Fruit fly (Drosophila melanogaster) whole organism, embryonic: Measurements from ENCODE around the gene CG13008.

Experiments used
- CG10462 ChIP-seq: fragments of 200-800 bp; sonication (Bioruptor generic); optimal IDR thresholded peaks from 2 replicates; lab custom pipeline; 2016; ENCODE audit warnings: missing biosample characterization, missing genetic modification characterization
- CG10565 ChIP-seq: fragments of 200-800 bp; sonication (Bioruptor generic); optimal IDR thresholded peaks from 3 replicates; lab custom pipeline; 2016; ENCODE audit warnings: missing biosample characterization, mild to moderate bottlenecking, missing genetic modification characterization
- CG11504 ChIP-seq: fragments of 200-800 bp; sonication (Bioruptor generic); optimal IDR thresholded peaks from 3 replicates; lab custom pipeline; 2019; ENCODE audit warnings: missing biosample characterization, mild to moderate bottlenecking, missing genetic modification characterization, moderate library complexity
- CG14050 ChIP-seq: fragments of 200-800 bp; sonication (Bioruptor generic); IDR thresholded peaks from 3 replicates; pipeline ENCODE4 v1.3.6; 2022; ENCODE audit warnings: missing biosample characterization, missing genetic modification characterization
- CG15269 ChIP-seq: fragments of 200-800 bp; sonication (Bioruptor generic); optimal IDR thresholded peaks from 2 replicates; lab custom pipeline; 2018; ENCODE audit warnings: missing biosample characterization, mild to moderate bottlenecking, missing genetic modification characterization, moderate library complexity
- CG17829 ChIP-seq: fragments of 200-800 bp; optimal IDR thresholded peaks from 2 replicates; lab custom pipeline; 2019; ENCODE audit warnings: missing biosample characterization, mild to moderate bottlenecking, missing genetic modification characterization, moderate library complexity
- CG1832 ChIP-seq: fragments of 200-800 bp; sonication (Bioruptor generic); optimal IDR thresholded peaks from 2 replicates; lab custom pipeline; 2017; ENCODE audit warnings: missing biosample characterization, mild to moderate bottlenecking, missing genetic modification characterization, inconsistent platforms
- CG3065 ChIP-seq: fragments of 200-800 bp; sonication (Bioruptor generic); optimal IDR thresholded peaks from 2 replicates; lab custom pipeline; 2016; ENCODE audit warnings: missing biosample characterization, missing genetic modification characterization
- CG32532 ChIP-seq: fragments of 200-800 bp; sonication (Bioruptor generic); IDR thresholded peaks from 2 replicates; pipeline ENCODE4 v1.3.6; 2022; ENCODE audit warnings: missing biosample characterization, missing genetic modification characterization
- CG4328 ChIP-seq: fragments of 200-800 bp; sonication (Bioruptor generic); optimal IDR thresholded peaks from 3 replicates; lab custom pipeline; 2017; ENCODE audit warnings: missing biosample characterization, missing genetic modification reagents, missing genetic modification characterization
- CG4424 ChIP-seq: fragments of 200-800 bp; sonication (Bioruptor generic); optimal IDR thresholded peaks from 3 replicates; lab custom pipeline; 2016; ENCODE audit warnings: missing biosample characterization, missing genetic modification characterization
- CG4707 ChIP-seq: fragments of 200-800 bp; sonication (Bioruptor generic); optimal IDR thresholded peaks from 2 replicates; lab custom pipeline; 2018; ENCODE audit warnings: missing biosample characterization, mild to moderate bottlenecking, missing genetic modification characterization, moderate library complexity
- CG4854 ChIP-seq: fragments of 200-800 bp; sonication (Bioruptor generic); optimal IDR thresholded peaks from 2 replicates; lab custom pipeline; 2016; ENCODE audit warnings: missing biosample characterization, missing genetic modification characterization, inconsistent platforms
- CG5180 ChIP-seq: fragments of 200-800 bp; sonication (Bioruptor generic); optimal IDR thresholded peaks from 3 replicates; lab custom pipeline; 2017; ENCODE audit warnings: missing biosample characterization, missing genetic modification characterization, mild to moderate bottlenecking, moderate library complexity, missing genetic modification reagents
- CG7372 ChIP-seq: fragments of 200-800 bp; sonication (Bioruptor generic); IDR thresholded peaks from 2 replicates; pipeline ENCODE4 v1.3.6; 2022; ENCODE audit warnings: missing biosample characterization, missing genetic modification characterization
- CG7839 ChIP-seq: fragments of 200-800 bp; sonication (Bioruptor generic); optimal IDR thresholded peaks from 3 replicates; lab custom pipeline; 2018; ENCODE audit warnings: missing biosample characterization, mild to moderate bottlenecking, missing genetic modification characterization, moderate library complexity
- CG9797 ChIP-seq: fragments of 200-800 bp; sonication (Bioruptor generic); optimal IDR thresholded peaks from 3 replicates; lab custom pipeline; 2018; ENCODE audit warnings: missing biosample characterization, mild to moderate bottlenecking, missing genetic modification characterization
- CG9817 ChIP-seq: fragments of 200-800 bp; sonication (Bioruptor generic); optimal IDR thresholded peaks from 2 replicates; lab custom pipeline; 2018; ENCODE audit warnings: missing biosample characterization, mild to moderate bottlenecking, missing genetic modification characterization, moderate library complexity
- Elba2 ChIP-seq: fragments of 200-800 bp; sonication (Bioruptor generic); optimal IDR thresholded peaks from 3 replicates; lab custom pipeline; 2016; ENCODE audit warnings: missing biosample characterization, missing genetic modification characterization
- Ets97D ChIP-seq: fragments of 200-800 bp; sonication (Bioruptor generic); optimal IDR thresholded peaks from 3 replicates; lab custom pipeline; 2016; ENCODE audit warnings: missing biosample characterization, missing genetic modification characterization
- HLH4C ChIP-seq: fragments of 200-800 bp; sonication (Bioruptor generic); IDR thresholded peaks from 3 replicates; pipeline ENCODE4 v1.3.6; 2022; ENCODE audit warnings: missing biosample characterization, missing genetic modification characterization; ENCODE audit not compliant: partially characterized antibody
- HLHmδ ChIP-seq: fragments of 200-800 bp; sonication (Bioruptor generic); optimal IDR thresholded peaks from 2 replicates; lab custom pipeline; 2018; ENCODE audit warnings: missing biosample characterization, mild to moderate bottlenecking, missing genetic modification characterization, moderate library complexity
- Hr3 ChIP-seq: fragments of 200-800 bp; sonication (Bioruptor generic); optimal IDR thresholded peaks from 3 replicates; lab custom pipeline; 2016; ENCODE audit warnings: missing biosample characterization, missing genetic modification characterization
- Max ChIP-seq: fragments of 200-800 bp; sonication (Bioruptor generic); optimal IDR thresholded peaks from 2 replicates; lab custom pipeline; 2016; ENCODE audit warnings: missing biosample characterization, mild to moderate bottlenecking, missing genetic modification characterization
- Mrtf ChIP-seq: fragments of 200-800 bp; sonication (Bioruptor generic); IDR thresholded peaks from 3 replicates; pipeline ENCODE4 v1.3.6; 2022; ENCODE audit warnings: missing biosample characterization, missing genetic modification characterization
- Poxn ChIP-seq: fragments of 200-800 bp; sonication (Bioruptor generic); IDR thresholded peaks from 2 replicates; pipeline ENCODE4 v1.3.6; 2022; ENCODE audit warnings: missing biosample characterization, missing genetic modification characterization
- Rx ChIP-seq: fragments of 200-800 bp; sonication (Bioruptor generic); IDR thresholded peaks from 2 replicates; pipeline ENCODE4 v1.3.6; 2022; ENCODE audit warnings: missing biosample characterization, missing genetic modification characterization
- Sry-δ ChIP-seq: fragments of 200-800 bp; sonication (Bioruptor generic); optimal IDR thresholded peaks from 2 replicates; lab custom pipeline; 2016; ENCODE audit warnings: missing biosample characterization, missing genetic modification characterization
- Ssrp ChIP-seq: fragments of 200-800 bp; sonication (Bioruptor generic); optimal IDR thresholded peaks from 2 replicates; lab custom pipeline; 2018; ENCODE audit warnings: missing biosample characterization, mild to moderate bottlenecking, missing genetic modification characterization, moderate library complexity
- TFAM ChIP-seq: fragments of 200-800 bp; sonication (Bioruptor generic); optimal IDR thresholded peaks from 2 replicates; lab custom pipeline; 2017; ENCODE audit warnings: missing biosample characterization, missing genetic modification characterization, inconsistent platforms
- YL-1 ChIP-seq: fragments of 200-800 bp; sonication (Bioruptor generic); optimal IDR thresholded peaks from 3 replicates; lab custom pipeline; 2017; ENCODE audit warnings: missing biosample characterization, mild to moderate bottlenecking, missing genetic modification characterization
- aop ChIP-seq: fragments of 200-800 bp; sonication (Bioruptor generic); IDR thresholded peaks from 2 replicates; pipeline ENCODE4 v1.3.6; 2022; ENCODE audit warnings: missing biosample characterization, missing genetic modification characterization
- crol ChIP-seq: fragments of 200-800 bp; sonication (Bioruptor generic); IDR thresholded peaks from 2 replicates; pipeline ENCODE4 v1.3.6; 2022; ENCODE audit warnings: missing biosample characterization, missing genetic modification characterization
- dmrt99B ChIP-seq: fragments of 200-800 bp; sonication (Bioruptor generic); optimal IDR thresholded peaks from 2 replicates; lab custom pipeline; 2018; ENCODE audit warnings: missing biosample characterization, mild to moderate bottlenecking, missing genetic modification characterization, moderate library complexity
- emc ChIP-seq: fragments of 200-800 bp; sonication (Bioruptor generic); optimal IDR thresholded peaks from 2 replicates; lab custom pipeline; 2016; ENCODE audit warnings: missing biosample characterization, missing genetic modification characterization
- fu2 ChIP-seq: fragments of 200-800 bp; sonication (Bioruptor generic); optimal IDR thresholded peaks from 2 replicates; lab custom pipeline; 2016; ENCODE audit warnings: missing biosample characterization, missing genetic modification characterization
- gcm ChIP-seq: fragments of 200-800 bp; sonication (Bioruptor generic); optimal IDR thresholded peaks from 2 replicates; lab custom pipeline; 2019; ENCODE audit warnings: missing biosample characterization, mild to moderate bottlenecking, missing genetic modification characterization, moderate library complexity
- gfzf ChIP-seq: fragments of 200-800 bp; sonication (Bioruptor generic); optimal IDR thresholded peaks from 2 replicates; lab custom pipeline; 2016; ENCODE audit warnings: missing biosample characterization, mild to moderate bottlenecking, missing genetic modification characterization, moderate library complexity
- lab ChIP-seq: fragments of 200-800 bp; sonication (Bioruptor generic); optimal IDR thresholded peaks from 3 replicates; lab custom pipeline; 2017; ENCODE audit warnings: missing biosample characterization, missing genetic modification characterization, mild to moderate bottlenecking, moderate library complexity, missing genetic modification reagents
- lmd ChIP-seq: fragments of 200-800 bp; sonication (Bioruptor generic); IDR thresholded peaks from 2 replicates; pipeline ENCODE4 v1.3.6; 2022; ENCODE audit warnings: missing biosample characterization, missing genetic modification characterization
- onecut ChIP-seq: fragments of 200-800 bp; sonication (Bioruptor generic); IDR thresholded peaks from 2 replicates; pipeline ENCODE4 v1.3.6; 2022; ENCODE audit warnings: missing biosample characterization, missing genetic modification characterization
- pnt ChIP-seq: fragments of 200-800 bp; sonication (Bioruptor generic); optimal IDR thresholded peaks from 3 replicates; lab custom pipeline; 2016; ENCODE audit warnings: missing biosample characterization, missing genetic modification characterization
- pum ChIP-seq: fragments of 200-800 bp; sonication (Bioruptor generic); optimal IDR thresholded peaks from 2 replicates; lab custom pipeline; 2016; ENCODE audit warnings: missing biosample characterization, missing genetic modification characterization
- rib ChIP-seq: fragments of 200-800 bp; sonication (Bioruptor generic); IDR thresholded peaks from 2 replicates; pipeline ENCODE4 v1.3.6; 2022; ENCODE audit warnings: missing biosample characterization, missing genetic modification characterization
- shn ChIP-seq: fragments of 200-800 bp; sonication (Bioruptor generic); optimal IDR thresholded peaks from 3 replicates; lab custom pipeline; 2016; ENCODE audit warnings: missing biosample characterization, missing genetic modification characterization
- sna ChIP-seq: fragments of 200-800 bp; sonication (Bioruptor generic); IDR thresholded peaks from 2 replicates; pipeline ENCODE4 v1.3.6; 2022; ENCODE audit warnings: missing biosample characterization, missing genetic modification characterization; ENCODE audit not compliant: partially characterized antibody
- so ChIP-seq: fragments of 200-800 bp; sonication (Bioruptor generic); IDR thresholded peaks from 3 replicates; pipeline ENCODE4 v1.3.6; 2022; ENCODE audit warnings: missing biosample characterization, missing genetic modification characterization
- unpg ChIP-seq: fragments of 200-800 bp; sonication (Bioruptor generic); optimal IDR thresholded peaks from 3 replicates; lab custom pipeline; 2018; ENCODE audit warnings: missing biosample characterization, mild to moderate bottlenecking, missing genetic modification characterization, moderate library complexity
- vfl ChIP-seq: fragments of 200-800 bp; sonication (Bioruptor generic); optimal IDR thresholded peaks from 2 replicates; lab custom pipeline; 2016; ENCODE audit warnings: missing biosample characterization, missing genetic modification characterization
- zen ChIP-seq: fragments of 200-800 bp; sonication (Bioruptor generic); optimal IDR thresholded peaks from 3 replicates; lab custom pipeline; 2018; ENCODE audit warnings: missing biosample characterization, mild to moderate bottlenecking, missing genetic modification characterization, moderate library complexity

CG13008 gene

DNA sequence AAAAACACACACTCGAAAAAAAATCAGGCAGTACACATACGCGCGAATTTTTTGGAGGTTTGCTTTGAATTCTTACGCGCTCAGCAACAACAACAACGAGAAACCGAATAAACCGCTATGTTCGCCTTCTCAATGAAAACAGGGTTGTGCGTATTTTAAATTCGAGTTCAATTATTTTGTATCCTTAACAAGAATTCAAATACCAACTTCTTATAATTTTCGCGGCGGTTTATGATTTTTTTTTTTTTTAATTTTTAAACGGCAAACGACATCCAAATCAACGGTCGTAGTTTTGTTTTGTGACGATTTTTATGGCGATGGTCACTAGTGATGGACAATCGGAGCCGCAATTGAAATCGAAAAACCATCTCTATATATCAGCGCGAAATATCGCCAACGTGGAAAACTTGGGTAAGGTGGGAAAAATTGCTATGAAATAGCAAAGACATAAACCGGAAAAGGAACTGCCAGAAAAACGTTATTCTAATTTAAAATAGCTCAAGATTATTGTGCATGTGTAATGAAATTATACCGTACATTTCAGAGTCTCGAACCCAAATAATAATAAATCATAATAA is 40.6 kb downstream of the CG13008 start, which contains the start of gene goe (continued):
- TF ChIP-seq dmrt99B (tag; lab: Kevin White, UChicago) (peak; percentile 24), so (peak; percentile 66; the same call in 2 of the 3 replicates), Mrtf (GFP tag; lab: Robert Waterston, UW) (peak; percentile 74), gcm (GFP tag; lab: Kevin White, UChicago) (peak; percentile 46), emc (GFP tag; lab: Kevin White, UChicago) (peak; percentile 59), CG9797 (GFP tag; lab: Kevin White, UChicago) (peak; percentile 41), CG15269 (tag; lab: Kevin White, UChicago) (peak; percentile 75), Ssrp (tag; lab: Kevin White, UChicago) (peak; percentile 30), lab (GFP tag; lab: Kevin White, UChicago) (peak; percentile 84), CG4707 (GFP tag; lab: Kevin White, UChicago) (peak; percentile 63), Poxn (no peak; the same call in 1 of the 2 replicates), CG11504 (peak; percentile 61), crol (GFP tag; lab: Robert Waterston, UW) (no peak), Max (GFP tag; lab: Kevin White, UChicago) (peak; percentile 37), shn (GFP tag; lab: Kevin White, UChicago) (peak; percentile 89), CG10462 (GFP tag; lab: Kevin White, UChicago) (peak; percentile 68), zen (tag; lab: Kevin White, UChicago) (peak; percentile 56), CG7839 (tag; lab: Kevin White, UChicago) (peak; percentile 66), CG4328 (peak; percentile 64), gfzf (GFP tag; lab: Kevin White, UChicago) (peak; percentile 65), HLH4C (GFP tag; lab: Robert Waterston, UW) (peak; percentile 70), Hr3 (GFP tag; lab: Kevin White, UChicago) (peak; percentile 67), CG9817 (tag; lab: Kevin White, UChicago) (peak; percentile 84), unpg (peak; percentile 78), Ets97D (GFP tag; lab: Kevin White, UChicago) (peak; percentile 100), HLHmδ (GFP tag; lab: Kevin White, UChicago) (no peak), onecut (GFP tag; lab: Robert Waterston, UW) (peak; percentile 50), YL-1 (GFP tag; lab: Kevin White, UChicago) (peak; percentile 50), aop (GFP tag; lab: Robert Waterston, UW) (0 out of 2 replicates have a peak, but pooled peaks have one; percentile 30), CG32532 (GFP tag; lab: Robert Waterston, UW) (peak; percentile 88), sna (GFP tag; lab: Robert Waterston, UW) (peak; percentile 79; the same call in 1 of the 2 replicates), TFAM (GFP tag; lab: Kevin White, UChicago) (no peak), fu2 (GFP tag; lab: Kevin White, UChicago) (peak; percentile 87), pnt (GFP tag; lab: Kevin White, UChicago) (peak; percentile 71), CG5180 (GFP tag; lab: Kevin White, UChicago) (no peak), Sry-δ (GFP tag; lab: Kevin White, UChicago) (peak; percentile 98), CG14050 (peak; percentile 65), pum (peak; percentile 66), Rx (GFP tag; lab: Robert Waterston, UW) (peak; percentile 69), CG7372 (peak; percentile 58; the same call in 1 of the 2 replicates), CG1832 (GFP tag; lab: Kevin White, UChicago) (no peak), lmd (GFP tag; lab: Robert Waterston, UW) (peak; percentile 73), CG4854 (GFP tag; lab: Kevin White, UChicago) (peak; percentile 45), CG10565 (GFP tag; lab: Kevin White, UChicago) (no peak), vfl (GFP tag; lab: Kevin White, UChicago) (peak; percentile 87), CG4424 (GFP tag; lab: Kevin White, UChicago) (peak; percentile 70), CG17829 (tag; lab: Kevin White, UChicago) (peak; percentile 45), rib (GFP tag; lab: Robert Waterston, UW) (no peak; the same call in 1 of the 2 replicates), Elba2 (GFP tag; lab: Kevin White, UChicago) (peak; percentile 13), CG3065 (GFP tag; lab: Kevin White, UChicago) (peak; percentile 73)
